Worm (Caenorhabditis elegans): Measurements from ENCODE around the gene H04D03.2.
A peak's percentile ranks its signal among the peaks of the same experiment; 100 is the strongest.

H04D03.2 gene

ce11 chrIII:10415822-10416221, 26.4 kb downstream of the H04D03.2 start, which contains the start of gene ymel-1 (continued):
- TF ChIP-seq lin-14 (GFP tag; optimal IDR thresholded peaks at IDR 0.05) (no peak), snpc-4 (tag; optimal IDR thresholded peaks at IDR 0.05) (no peak), lir-3 (tag; optimal IDR thresholded peaks at IDR 0.05; ENCODE audit: poor library complexity) (no peak), sptf-1 (tag; optimal IDR thresholded peaks at IDR 0.05) (no peak), zag-1 (tag; optimal IDR thresholded peaks at IDR 0.05) (no peak), nhr-76 (tag; optimal IDR thresholded peaks at IDR 0.05) (no peak), snu-23 (GFP tag; optimal IDR thresholded peaks at IDR 0.05) (peak; percentile 41), unc-130 (tag; optimal IDR thresholded peaks at IDR 0.05) (no peak), nhr-90 (tag; optimal IDR thresholded peaks at IDR 0.05; ENCODE audit: poor library complexity) (peak; percentile 24), hlh-17 (GFP tag; optimal IDR thresholded peaks at IDR 0.05; ENCODE audit: borderline replicate concordance) (no peak), unc-98 (GFP tag; IDR thresholded peaks at IDR 0.05) (no peak), lin-15B (tag; optimal IDR thresholded peaks at IDR 0.05) (peak; percentile 56), efl-3 (GFP tag; optimal IDR thresholded peaks at IDR 0.05) (no peak), sox-4 (tag; optimal IDR thresholded peaks at IDR 0.05) (no peak), nhr-84 (tag; optimal IDR thresholded peaks at IDR 0.05) (no peak), mef-2 (tag; optimal IDR thresholded peaks at IDR 0.05) (no peak), xbp-1 (tag; optimal IDR thresholded peaks at IDR 0.05) (no peak), nhr-77 (tag; optimal IDR thresholded peaks at IDR 0.05) (no peak), egl-27 (tag; optimal IDR thresholded peaks at IDR 0.05) (no peak), ceh-82 (tag; optimal IDR thresholded peaks at IDR 0.05) (no peak), nhr-47 (tag; optimal IDR thresholded peaks at IDR 0.05) (no peak), ama-1 (optimal IDR thresholded peaks at IDR 0.05) (no peak), nhr-71 (tag; optimal IDR thresholded peaks at IDR 0.05) (peak; percentile 60), tbx-2 (tag; optimal IDR thresholded peaks at IDR 0.05) (peak; percentile 26), Y116A8C.19 (tag; optimal IDR thresholded peaks at IDR 0.05; ENCODE audit: borderline replicate concordance) (no peak), pag-3 (tag; optimal IDR thresholded peaks at IDR 0.05; ENCODE audit: borderline replicate concordance, insufficient read depth) (no peak), ceh-8 (GFP tag; optimal IDR thresholded peaks at IDR 0.05) (no peak), nhr-85 (tag) (peak; percentile 72), unc-62 (GFP tag; optimal IDR thresholded peaks at IDR 0.05) (no peak), fkh-4 (tag; optimal IDR thresholded peaks at IDR 0.05; ENCODE audit: borderline replicate concordance) (no peak), egl-13 (tag; optimal IDR thresholded peaks at IDR 0.05) (no peak), mdl-1 (tag; optimal IDR thresholded peaks at IDR 0.05) (peak in 1 of 2 experiments; percentile 34), ceh-90 (tag; optimal IDR thresholded peaks at IDR 0.05) (no peak), ceh-63 (GFP tag; optimal IDR thresholded peaks at IDR 0.05) (no peak), sup-37 (GFP tag; optimal IDR thresholded peaks at IDR 0.05) (no peak), ceh-88 (GFP tag; IDR thresholded peaks at IDR 0.05) (no peak), swsn-7 (tag; optimal IDR thresholded peaks at IDR 0.05) (peak; percentile 25), isw-1 (GFP tag; IDR thresholded peaks at IDR 0.05) (peak; percentile 1; the same call in 1 of the 2 replicates), C16A3.4 (tag; optimal IDR thresholded peaks at IDR 0.05) (peak; percentile 30), nhr-19 (GFP tag; conservative IDR thresholded peaks at IDR 0.05) (peak; percentile 27; the same call in 1 of the 2 replicates), lin-39 (tag; optimal IDR thresholded peaks at IDR 0.05) (no peak), alr-1 (tag; optimal IDR thresholded peaks at IDR 0.05; ENCODE audit: borderline replicate concordance) (no peak), elt-3 (tag; optimal IDR thresholded peaks at IDR 0.05) (no peak), aly-2 (tag; optimal IDR thresholded peaks at IDR 0.05) (peak; percentile 48), fos-1 (tag; optimal IDR thresholded peaks at IDR 0.05) (no peak), ztf-11 (tag; optimal IDR thresholded peaks at IDR 0.05) (no peak), grh-1 (GFP tag; IDR thresholded peaks at IDR 0.05) (no peak), dsc-1 (tag; optimal IDR thresholded peaks at IDR 0.05) (no peak), unc-30 (tag; optimal IDR thresholded peaks at IDR 0.05) (no peak), fkh-10 (GFP tag; optimal IDR thresholded peaks at IDR 0.05) (no peak)

All from whole organism, L1 larva.